In genomic region chrX:3099832-3100231, ce11 we compare ENCODE assay signal across 1 worm cellular context.
A peak's percentile ranks its signal among the peaks of the same experiment; 100 is the strongest.
TF ChIP-seq lines count a peak whose summit lies in the region.

Gene sec-3, minus strand, starts transcription at chrX:3099852.

TF ChIP-seq in whole organism, L4 larva, 104 proteins besides CTCF, POLR2A, EP300 and RAD21 (continued from another document):
- TF ChIP-seq mxl-2 (GFP tag; conservative IDR thresholded peaks at IDR 0.05; lab: Robert Waterston, UW) = no peak
- no peak for TF ChIP-seq lir-3 (tag; optimal IDR thresholded peaks at IDR 0.05; lab: Kevin White, UChicago)
- TF ChIP-seq cey-2 (tag; optimal IDR thresholded peaks at IDR 0.05; lab: Kevin White, UChicago; ENCODE audit: borderline replicate concordance, insufficient read depth) = no peak
- TF ChIP-seq unc-39 (tag; optimal IDR thresholded peaks at IDR 0.05; lab: Kevin White, UChicago) = no peak
- no peak for TF ChIP-seq ceh-32 (tag; optimal IDR thresholded peaks at IDR 0.05; lab: Kevin White, UChicago; ENCODE audit: poor library complexity)
- peak; percentile 93 for TF ChIP-seq nhr-102 (tag; optimal IDR thresholded peaks at IDR 0.05; lab: Kevin White, UChicago)
- peak; percentile 83 for TF ChIP-seq nhr-77 (tag; optimal IDR thresholded peaks at IDR 0.05; lab: Kevin White, UChicago)
- no peak for TF ChIP-seq nhr-41 (GFP tag; IDR thresholded peaks at IDR 0.05; lab: Robert Waterston, UW)
- no peak for TF ChIP-seq dmd-8 (GFP tag; IDR thresholded peaks at IDR 0.05; lab: Robert Waterston, UW)
- TF ChIP-seq ces-1 (GFP tag; optimal IDR thresholded peaks at IDR 0.05; lab: Kevin White, UChicago) = no peak
- no peak for TF ChIP-seq nhr-76 (tag; optimal IDR thresholded peaks at IDR 0.05; lab: Kevin White, UChicago)
- peak; percentile 86 for TF ChIP-seq lin-38 (GFP tag; IDR thresholded peaks at IDR 0.05; lab: Robert Waterston, UW)
- peak; percentile 85 for TF ChIP-seq duxl-1 (tag; optimal IDR thresholded peaks at IDR 0.05; lab: Kevin White, UChicago; ENCODE audit: poor library complexity)
- no peak for TF ChIP-seq egl-27 (tag; optimal IDR thresholded peaks at IDR 0.05; lab: Kevin White, UChicago)
- TF ChIP-seq rbr-2 (tag; optimal IDR thresholded peaks at IDR 0.05; lab: Kevin White, UChicago) = peak; percentile 88
- 0 out of 2 replicates have a peak, but pooled peaks have one; percentile 17 for TF ChIP-seq ctbp-1 (GFP tag; IDR thresholded peaks at IDR 0.05; lab: Robert Waterston, UW)
- TF ChIP-seq Y75B8A.6 (GFP tag; IDR thresholded peaks at IDR 0.05; lab: Robert Waterston, UW) = no peak
- no peak for TF ChIP-seq zag-1 (tag; optimal IDR thresholded peaks at IDR 0.05; lab: Kevin White, UChicago)
- peak; percentile 55 for TF ChIP-seq pha-4 (GFP tag; IDR thresholded peaks at IDR 0.05; lab: Robert Waterston, UW)
- TF ChIP-seq pha-4 (tag; optimal IDR thresholded peaks at IDR 0.05; lab: Kevin White, UChicago) = peak; percentile 88
- TF ChIP-seq ztf-7 (tag; optimal IDR thresholded peaks at IDR 0.05; lab: Kevin White, UChicago) = peak; percentile 75
- no peak for TF ChIP-seq ceh-44 (GFP tag; IDR thresholded peaks at IDR 0.05; lab: Robert Waterston, UW)
- TF ChIP-seq F37D6.2 (tag; optimal IDR thresholded peaks at IDR 0.05; lab: Kevin White, UChicago) = peak; percentile 68
- TF ChIP-seq dmd-6 (GFP tag; IDR thresholded peaks at IDR 0.05; lab: Robert Waterston, UW) = peak; percentile 80
- peak in 1 of 2 experiments; percentile 84 for TF ChIP-seq hif-1 (tag; optimal IDR thresholded peaks at IDR 0.05; lab: Kevin White, UChicago)
- no peak for TF ChIP-seq lim-7 (GFP tag; IDR thresholded peaks at IDR 0.05; lab: Robert Waterston, UW)
- TF ChIP-seq mxl-3 (GFP tag; optimal IDR thresholded peaks at IDR 0.05; lab: Kevin White, UChicago) = peak; percentile 62
- TF ChIP-seq tag-97 (GFP tag; IDR thresholded peaks at IDR 0.05; lab: Robert Waterston, UW) = no peak
- TF ChIP-seq attf-4 (tag; optimal IDR thresholded peaks at IDR 0.05; lab: Kevin White, UChicago) = no peak
- 0 out of 2 replicates have a peak, but pooled peaks have one; percentile 54 for TF ChIP-seq ceh-20 (GFP tag; IDR thresholded peaks at IDR 0.05; lab: Robert Waterston, UW)
- peak; percentile 11 to 66 for TF ChIP-seq mdl-1 (tag; optimal IDR thresholded peaks at IDR 0.05; lab: Kevin White, UChicago)
- peak in 1 of 2 experiments; percentile 92 for TF ChIP-seq lsy-2 (tag; optimal IDR thresholded peaks at IDR 0.05; lab: Kevin White, UChicago)
- TF ChIP-seq nhr-10 (tag; optimal IDR thresholded peaks at IDR 0.05; lab: Kevin White, UChicago) = no peak
- peak; percentile 53; the same call in 1 of the 2 replicates for TF ChIP-seq lin-29 (GFP tag; IDR thresholded peaks at IDR 0.05; lab: Robert Waterston, UW)
- no peak for TF ChIP-seq unc-130 (GFP tag; optimal IDR thresholded peaks at IDR 0.05; lab: Kevin White, UChicago)
- TF ChIP-seq daf-12 (tag; optimal IDR thresholded peaks at IDR 0.05; lab: Kevin White, UChicago) = no peak
- peak; percentile 70 for TF ChIP-seq jun-1 (tag; optimal IDR thresholded peaks at IDR 0.05; lab: Kevin White, UChicago)
- peak; percentile 79 for TF ChIP-seq nhr-48 (tag; optimal IDR thresholded peaks at IDR 0.05; lab: Kevin White, UChicago)
- no peak for TF ChIP-seq madf-9 (GFP tag; conservative IDR thresholded peaks at IDR 0.05; lab: Robert Waterston, UW)
- no peak for TF ChIP-seq snpc-1.2 (GFP tag; IDR thresholded peaks at IDR 0.05; lab: Robert Waterston, UW)
- no peak for TF ChIP-seq D1046.2 (GFP tag; IDR thresholded peaks at IDR 0.05; lab: Robert Waterston, UW)
- no peak for TF ChIP-seq zfp-2 (tag; optimal IDR thresholded peaks at IDR 0.05; lab: Kevin White, UChicago)
- TF ChIP-seq egl-43 (GFP tag; IDR thresholded peaks at IDR 0.05; lab: Robert Waterston, UW) = no peak
- TF ChIP-seq T26A8.4 (GFP tag; IDR thresholded peaks at IDR 0.05; lab: Robert Waterston, UW) = peak; percentile 85
- TF ChIP-seq ama-1 (optimal IDR thresholded peaks at IDR 0.05; lab: Kevin White, UChicago) = peak; percentile 15
- peak; percentile 68 for TF ChIP-seq zfp-3 (GFP tag; conservative IDR thresholded peaks at IDR 0.05; lab: Robert Waterston, UW)
TF ChIP-seq in whole organism, L4 larva: peak in this region for 50.
